Worm (Caenorhabditis elegans) whole organism, midembryonic: ENCODE measurements around the gene C05C8.8.

Experiments used
- T22C8.4 ChIP-seq: fragments of 200-800 bp; sonication (Bioruptor generic); IDR thresholded peaks from 2 replicates; pipeline ENCODE4 v1.3.6; 2022; ENCODE audit warnings: missing genetic modification characterization, missing compliant biosample characterization
- cog-1 ChIP-seq: sonication (generic microtip); optimal IDR thresholded peaks from 2 replicates; lab custom pipeline; 2016; ENCODE audit warnings: missing genetic modification characterization, missing compliant biosample characterization
- flt-1 ChIP-seq: fragments of 200-800 bp; sonication (Bioruptor generic); IDR thresholded peaks from 2 replicates; pipeline ENCODE4 v1.3.6; 2022; ENCODE audit warnings: missing genetic modification characterization, missing compliant biosample characterization
- klf-2 ChIP-seq: fragments of 200-800 bp; sonication (Bioruptor generic); conservative IDR thresholded peaks from 2 replicates; pipeline ENCODE4 v1.3.6; 2022; ENCODE audit warnings: missing genetic modification reagents, missing genetic modification characterization, missing compliant biosample characterization
- med-1 ChIP-seq: sonication (generic microtip); optimal IDR thresholded peaks from 2 replicates; lab custom pipeline; 2017; ENCODE audit warnings: missing genetic modification characterization, mild to moderate bottlenecking, missing compliant biosample characterization, antibody characterized with exemption, missing genetic modification reagents; ENCODE audit not compliant: insufficient read depth
- ref-1 ChIP-seq: fragments of 200-800 bp; sonication (Bioruptor generic); conservative IDR thresholded peaks from 2 replicates; pipeline ENCODE4 v1.3.6; 2022; ENCODE audit warnings: missing genetic modification reagents, missing genetic modification characterization, missing compliant biosample characterization
- tab-1 ChIP-seq: fragments of 200-800 bp; sonication (Bioruptor generic); IDR thresholded peaks from 2 replicates; pipeline ENCODE4 v1.3.6; 2022; ENCODE audit warnings: missing genetic modification characterization, missing compliant biosample characterization
- ztf-23 ChIP-seq: fragments of 200-800 bp; sonication (Bioruptor generic); IDR thresholded peaks from 2 replicates; pipeline ENCODE4 v1.3.6; 2022; ENCODE audit warnings: missing genetic modification reagents, missing genetic modification characterization, missing compliant biosample characterization
- ztf-29 ChIP-seq: fragments of 200-800 bp; sonication (Bioruptor generic); IDR thresholded peaks from 2 replicates; pipeline ENCODE4 v1.3.6; 2022; ENCODE audit warnings: missing genetic modification reagents, missing genetic modification characterization, missing compliant biosample characterization

- no peak for TF ChIP-seq ztf-23
- no peak for TF ChIP-seq flt-1 (GFP tag; lab: Robert Waterston, UW)
- TF ChIP-seq T22C8.4 (GFP tag; lab: Robert Waterston, UW): no peak
- no peak for TF ChIP-seq ztf-29 (GFP tag; lab: Robert Waterston, UW)
- no peak for TF ChIP-seq med-1 (GFP tag; lab: Kevin White, UChicago)
- no peak for TF ChIP-seq ref-1 (GFP tag; lab: Robert Waterston, UW)
- TF ChIP-seq klf-2 (GFP tag; lab: Robert Waterston, UW): no peak
- TF ChIP-seq tab-1: no peak
- no peak for TF ChIP-seq cog-1 (tag; lab: Kevin White, UChicago)
These were observed 18.3 kb downstream of the C05C8.8 start for ce11 chrV:7236694-7237093.
